Worm (Caenorhabditis elegans) whole organism, L3 larva: ENCODE data around the gene T07C4.3.

Experiments
- aly-2 ChIP-seq: fragments of 150-350 bp; optimal IDR thresholded peaks from 2 replicates; lab custom pipeline; 2014; ENCODE audit warnings: missing biosample characterization, missing genetic modification characterization
- ceh-82 ChIP-seq: fragments of 150-350 bp; optimal IDR thresholded peaks from 2 replicates; lab custom pipeline; 2014; ENCODE audit warnings: missing biosample characterization, missing genetic modification characterization
- mdl-1 ChIP-seq: fragments of 150-350 bp; optimal IDR thresholded peaks from 2 replicates; lab custom pipeline; 2014; ENCODE audit warnings: missing biosample characterization, missing genetic modification characterization
- tbx-2 ChIP-seq: sonication (generic microtip); optimal IDR thresholded peaks from 2 replicates; lab custom pipeline; 2016; ENCODE audit warnings: mild to moderate bottlenecking, missing genetic modification characterization, missing compliant biosample characterization
- zag-1 ChIP-seq: fragments of 150-350 bp; optimal IDR thresholded peaks from 2 replicates; lab custom pipeline; 2014; ENCODE audit warnings: missing biosample characterization, missing genetic modification characterization
- ztf-4 ChIP-seq: fragments of 150-350 bp; optimal IDR thresholded peaks from 2 replicates; lab custom pipeline; 2014; ENCODE audit warnings: missing biosample characterization, missing genetic modification characterization

DNA sequence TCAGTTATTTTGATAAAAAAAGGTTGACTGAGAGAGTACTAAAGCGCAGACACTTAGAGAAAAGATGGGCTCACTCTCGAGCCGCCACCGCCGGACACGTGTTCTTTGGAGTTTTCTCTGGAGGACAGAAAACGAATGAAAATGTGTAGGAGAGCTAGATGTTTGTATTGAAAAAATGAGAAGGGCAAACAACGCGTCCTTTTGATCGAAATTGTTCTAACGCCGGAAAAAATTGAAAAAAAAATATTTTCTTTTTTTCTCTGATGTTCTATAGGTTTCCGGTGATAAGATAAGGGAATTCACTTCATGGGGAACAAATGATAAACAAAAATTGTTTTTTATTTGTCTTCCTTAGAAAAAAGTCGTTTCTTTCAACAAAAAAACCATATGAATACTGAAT lies 22.1 kb upstream of the T07C4.3 start:
- TF ChIP-seq mdl-1 (tag; lab: Kevin White, UChicago), result no peak
- TF ChIP-seq aly-2, result no peak
- TF ChIP-seq ceh-82, result no peak
- no peak for TF ChIP-seq zag-1
- no peak for TF ChIP-seq ztf-4 (tag; lab: Kevin White, UChicago)
- no peak for TF ChIP-seq tbx-2 (tag; lab: Kevin White, UChicago)
